Worm (Caenorhabditis elegans) whole organism, L2 larva: Measurements from ENCODE around the gene cyp-13A1.
A peak's percentile ranks its signal among the peaks of the same experiment; 100 is the strongest.

ENCODE experiments used
- C34F6.9 ChIP-seq: fragments of 150-350 bp; optimal IDR thresholded peaks from 2 replicates; lab custom pipeline; 2014; ENCODE audit warnings: missing biosample characterization, missing genetic modification characterization
- F13H6.1 ChIP-seq: sonication (generic microtip); optimal IDR thresholded peaks from 2 replicates; lab custom pipeline; 2016; ENCODE audit warnings: missing genetic modification characterization, missing compliant biosample characterization
- Y55F3AM.14 ChIP-seq: fragments of 200-800 bp; sonication (Bioruptor generic); optimal IDR thresholded peaks from 2 replicates; lab custom pipeline; 2018; ENCODE audit warnings: mild to moderate bottlenecking, missing genetic modification characterization, missing compliant biosample characterization
- ZK546.5 ChIP-seq: sonication (generic microtip); optimal IDR thresholded peaks from 2 replicates; lab custom pipeline; 2017; ENCODE audit warnings: missing biosample characterization, missing genetic modification characterization
- alr-1 ChIP-seq: fragments of 150-350 bp; optimal IDR thresholded peaks from 2 replicates; lab custom pipeline; 2014; ENCODE audit warnings: missing biosample characterization, missing genetic modification characterization
- aly-2 ChIP-seq: fragments of 150-350 bp; optimal IDR thresholded peaks from 2 replicates; lab custom pipeline; 2014; ENCODE audit warnings: missing biosample characterization, missing genetic modification characterization
- ama-1 ChIP-seq: fragments of 150-350 bp; optimal IDR thresholded peaks from 2 replicates; lab custom pipeline; 2018; ENCODE audit warnings: inconsistent platforms
- blmp-1 ChIP-seq: sonication (generic microtip); optimal IDR thresholded peaks from 2 replicates; lab custom pipeline; 2017; ENCODE audit warnings: missing genetic modification characterization, mild to moderate bottlenecking, missing compliant biosample characterization, antibody characterized with exemption, moderate library complexity; ENCODE audit not compliant: insufficient read depth
- ceh-16 ChIP-seq: fragments of 150-350 bp; optimal IDR thresholded peaks from 2 replicates; lab custom pipeline; 2014; ENCODE audit warnings: missing biosample characterization, missing genetic modification characterization
- ceh-82 ChIP-seq: fragments of 150-350 bp; optimal IDR thresholded peaks from 2 replicates; lab custom pipeline; 2014; ENCODE audit warnings: missing biosample characterization, missing genetic modification characterization
- crh-2 ChIP-seq: sonication (generic microtip); optimal IDR thresholded peaks from 2 replicates; lab custom pipeline; 2017; ENCODE audit warnings: missing biosample characterization, missing genetic modification characterization
- dmd-4 ChIP-seq: sonication (generic microtip); optimal IDR thresholded peaks from 2 replicates; lab custom pipeline; 2017; ENCODE audit warnings: missing biosample characterization, missing genetic modification characterization
- egl-27 ChIP-seq: sonication (generic microtip); optimal IDR thresholded peaks from 3 replicates; lab custom pipeline; 2017; ENCODE audit warnings: missing biosample characterization, missing genetic modification reagents, missing genetic modification characterization
- elt-1 ChIP-seq: fragments of 150-350 bp; optimal IDR thresholded peaks from 2 replicates; lab custom pipeline; 2014; ENCODE audit warnings: missing biosample characterization, missing genetic modification characterization
- elt-3 ChIP-seq: sonication (generic microtip); optimal IDR thresholded peaks from 2 replicates; lab custom pipeline; 2017; ENCODE audit warnings: missing biosample characterization, missing genetic modification characterization
- fos-1 ChIP-seq: fragments of 150-350 bp; optimal IDR thresholded peaks from 2 replicates; lab custom pipeline; 2014; ENCODE audit warnings: missing biosample characterization, missing genetic modification characterization
- gmeb-1 ChIP-seq: fragments of 150-350 bp; optimal IDR thresholded peaks from 2 replicates; lab custom pipeline; 2014; ENCODE audit warnings: missing biosample characterization, missing genetic modification characterization
- lin-11 ChIP-seq: fragments of 150-350 bp; sonication (generic microtip); optimal IDR thresholded peaks from 2 replicates; lab custom pipeline; 2014; ENCODE audit warnings: missing biosample characterization, missing genetic modification characterization, inconsistent platforms, mixed read lengths
- lin-13 ChIP-seq: fragments of 150-350 bp; optimal IDR thresholded peaks from 2 replicates; lab custom pipeline; 2014; ENCODE audit warnings: missing biosample characterization, missing genetic modification reagents, missing genetic modification characterization
- lin-39 ChIP-seq: fragments of 150-350 bp; optimal IDR thresholded peaks from 2 replicates; lab custom pipeline; 2014; ENCODE audit warnings: missing biosample characterization, missing genetic modification reagents, missing genetic modification characterization
- lsy-2 ChIP-seq, 2 experiments: fragments of 150-350 bp in 1 of 2; sonication (generic microtip) in 1 of 2; optimal IDR thresholded peaks; 2 replicates each; lab custom pipeline; 2014 to 2017; ENCODE audit warnings: missing biosample characterization in 2 of 2, missing genetic modification characterization in 2 of 2
- mab-5 ChIP-seq: fragments of 150-350 bp; optimal IDR thresholded peaks from 2 replicates; lab custom pipeline; 2014; ENCODE audit warnings: missing biosample characterization, missing genetic modification characterization
- mbf-1 ChIP-seq: sonication (generic microtip); optimal IDR thresholded peaks from 2 replicates; lab custom pipeline; 2017; ENCODE audit warnings: missing biosample characterization, missing genetic modification characterization
- mdl-1 ChIP-seq, 2 experiments: fragments of 150-350 bp in 1 of 2; sonication (generic microtip) in 1 of 2; optimal IDR thresholded peaks; 2 replicates each; lab custom pipeline; 2017; ENCODE audit warnings: missing biosample characterization in 2 of 2, missing genetic modification characterization in 2 of 2
- nhr-10 ChIP-seq: sonication (generic microtip); optimal IDR thresholded peaks from 2 replicates; lab custom pipeline; 2017; ENCODE audit warnings: missing biosample characterization, missing genetic modification characterization
- nhr-11 ChIP-seq: fragments of 150-350 bp; optimal IDR thresholded peaks from 2 replicates; lab custom pipeline; 2014; ENCODE audit warnings: missing biosample characterization, missing genetic modification characterization
- nhr-129 ChIP-seq: fragments of 150-350 bp; optimal IDR thresholded peaks from 2 replicates; lab custom pipeline; 2014; ENCODE audit warnings: missing biosample characterization, missing genetic modification characterization
- nhr-21 ChIP-seq: fragments of 150-350 bp; optimal IDR thresholded peaks from 2 replicates; lab custom pipeline; 2014; ENCODE audit warnings: missing biosample characterization, missing genetic modification characterization
- nhr-23 ChIP-seq: fragments of 150-350 bp; optimal IDR thresholded peaks from 2 replicates; lab custom pipeline; 2014; ENCODE audit warnings: missing biosample characterization, missing genetic modification reagents, missing genetic modification characterization
- nhr-237 ChIP-seq: fragments of 150-350 bp; optimal IDR thresholded peaks from 2 replicates; lab custom pipeline; 2014; ENCODE audit warnings: missing biosample characterization, missing genetic modification characterization
- nhr-25 ChIP-seq: fragments of 150-350 bp; sonication (generic microtip); optimal IDR thresholded peaks from 3 replicates; lab custom pipeline; 2014; ENCODE audit warnings: missing biosample characterization, missing genetic modification characterization
- nhr-6 ChIP-seq: fragments of 150-350 bp; optimal IDR thresholded peaks from 2 replicates; lab custom pipeline; 2014; ENCODE audit warnings: missing biosample characterization, missing genetic modification characterization
- peb-1 ChIP-seq: fragments of 150-350 bp; optimal IDR thresholded peaks from 2 replicates; lab custom pipeline; 2014; ENCODE audit warnings: missing biosample characterization, missing genetic modification characterization
- sem-4 ChIP-seq: fragments of 150-350 bp; optimal IDR thresholded peaks from 2 replicates; lab custom pipeline; 2014; ENCODE audit warnings: missing biosample characterization, missing genetic modification reagents, missing genetic modification characterization
- skn-1 ChIP-seq: sonication (generic microtip); optimal IDR thresholded peaks from 2 replicates; lab custom pipeline; 2017; ENCODE audit warnings: missing biosample characterization, missing genetic modification characterization
- sma-3 ChIP-seq: sonication (generic microtip); optimal IDR thresholded peaks from 2 replicates; lab custom pipeline; 2016; ENCODE audit warnings: missing genetic modification reagents, missing genetic modification characterization, missing compliant biosample characterization
- sma-9 ChIP-seq, 2 experiments: fragments of 150-350 bp in 1 of 2; sonication (generic microtip) in 1 of 2; optimal IDR thresholded peaks; 2 replicates each; lab custom pipeline; 2014 to 2016; ENCODE audit warnings: missing genetic modification characterization in 2 of 2, mild to moderate bottlenecking in 1 of 2, missing biosample characterization in 1 of 2, missing compliant biosample characterization in 1 of 2, missing genetic modification reagents in 1 of 2, moderate library complexity in 1 of 2
- snpc-4 ChIP-seq: fragments of 150-350 bp; optimal IDR thresholded peaks from 2 replicates; lab custom pipeline; 2014; ENCODE audit warnings: missing biosample characterization, missing genetic modification characterization
- unc-39 ChIP-seq: fragments of 150-350 bp; optimal IDR thresholded peaks from 2 replicates; lab custom pipeline; 2014; ENCODE audit warnings: missing biosample characterization, missing genetic modification characterization
- unc-55 ChIP-seq: fragments of 150-350 bp; sonication (generic microtip); optimal IDR thresholded peaks from 3 replicates; lab custom pipeline; 2014; ENCODE audit warnings: missing biosample characterization, missing genetic modification reagents, missing genetic modification characterization
- unc-62 ChIP-seq: fragments of 150-350 bp; optimal IDR thresholded peaks from 2 replicates; lab custom pipeline; 2014; ENCODE audit warnings: missing biosample characterization, missing genetic modification reagents, missing genetic modification characterization
- zag-1 ChIP-seq: fragments of 150-350 bp; optimal IDR thresholded peaks from 2 replicates; lab custom pipeline; 2014; ENCODE audit warnings: missing biosample characterization, missing genetic modification characterization
- ztf-1 ChIP-seq: fragments of 200-800 bp; sonication (Bioruptor generic); conservative IDR thresholded peaks from 2 replicates; pipeline ENCODE4 v1.3.6; 2022; ENCODE audit warnings: missing genetic modification characterization, missing compliant biosample characterization
- ztf-11 ChIP-seq: sonication (generic microtip); optimal IDR thresholded peaks from 2 replicates; lab custom pipeline; 2017; ENCODE audit warnings: missing biosample characterization, missing genetic modification characterization
- ztf-4 ChIP-seq: fragments of 150-350 bp; optimal IDR thresholded peaks from 2 replicates; lab custom pipeline; 2014; ENCODE audit warnings: missing biosample characterization, missing genetic modification characterization

The cyp-13A1 gene

DNA sequence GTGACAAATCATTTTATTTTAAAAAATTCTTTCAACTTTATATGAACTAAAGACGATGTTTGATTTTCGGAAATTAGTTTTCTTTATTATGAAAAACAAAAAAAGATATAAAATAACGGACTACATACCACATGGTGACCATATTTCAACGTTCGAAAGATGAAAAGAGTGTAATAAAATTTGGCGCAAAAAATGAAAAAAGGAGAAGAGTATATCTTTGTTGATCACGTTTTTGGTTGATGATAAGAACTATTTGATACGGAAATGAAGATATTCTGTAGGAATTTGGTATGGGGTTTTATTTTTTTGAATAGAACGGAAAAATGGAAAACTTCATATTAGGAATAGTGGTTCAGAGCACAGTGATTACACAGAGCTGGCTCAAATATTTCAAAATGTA, 28.7 kb downstream of the cyp-13A1 start, which contains the start of gene Y53C12B.7:
Gene Y53C12B.7, minus strand, starts transcription at position 163 of the 400 bp plus-strand sequence.
- TF ChIP-seq peb-1 (tag; lab: Kevin White, UChicago) = no peak
- no peak for TF ChIP-seq fos-1
- no peak for TF ChIP-seq zag-1 (tag; lab: Kevin White, UChicago)
- TF ChIP-seq blmp-1 = peak; percentile 17
- TF ChIP-seq sma-9 (GFP tag; optimal IDR thresholded peaks at IDR 0.05; lab: Kevin White, UChicago) = peak; percentile 36
- TF ChIP-seq sma-9 (tag; optimal IDR thresholded peaks at IDR 0.05; lab: Kevin White, UChicago) = no peak
- no peak for TF ChIP-seq lin-13 (GFP tag; lab: Kevin White, UChicago)
- TF ChIP-seq unc-62 (GFP tag; lab: Kevin White, UChicago) = no peak

DNA sequence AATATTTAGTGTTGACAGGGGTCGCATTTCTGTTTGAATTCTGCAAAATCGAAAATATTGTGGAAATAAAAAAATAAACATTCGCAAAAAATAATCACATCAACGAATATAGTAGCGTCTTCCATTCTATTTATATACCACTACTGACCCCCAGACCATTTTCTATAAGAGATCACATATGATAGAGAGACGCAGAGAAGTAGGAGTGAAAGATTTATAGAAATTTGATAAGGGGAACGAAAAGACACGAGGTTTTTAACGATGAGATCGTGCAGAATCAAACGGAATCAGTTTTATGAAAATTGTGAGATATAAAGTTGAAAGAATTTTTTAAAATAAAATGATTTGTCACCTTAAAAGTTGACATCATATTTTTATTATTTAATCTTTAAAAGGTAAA, 29.5 kb downstream of the cyp-13A1 start:
- peak; percentile 46 for TF ChIP-seq nhr-25 (tag; lab: Kevin White, UChicago)
- TF ChIP-seq snpc-4 (tag; lab: Kevin White, UChicago) = no peak
- no peak for TF ChIP-seq fos-1
- peak; percentile 33 for TF ChIP-seq sma-3 (GFP tag; lab: Kevin White, UChicago)
- no peak for TF ChIP-seq nhr-237 (tag; lab: Kevin White, UChicago)
- peak in 1 of 2 experiments; percentile 4 for TF ChIP-seq mdl-1 (tag; optimal IDR thresholded peaks at IDR 0.05; lab: Kevin White, UChicago)
- no peak for TF ChIP-seq ZK546.5 (tag; lab: Kevin White, UChicago)
- no peak for TF ChIP-seq unc-39 (tag; lab: Kevin White, UChicago)
- TF ChIP-seq nhr-21 (tag; lab: Kevin White, UChicago) = peak; percentile 50
- TF ChIP-seq lin-11 (tag; lab: Kevin White, UChicago) = no peak
- TF ChIP-seq sma-9 (GFP tag; optimal IDR thresholded peaks at IDR 0.05; lab: Kevin White, UChicago) = peak; percentile 85
- TF ChIP-seq sma-9 (tag; optimal IDR thresholded peaks at IDR 0.05; lab: Kevin White, UChicago) = no peak
- TF ChIP-seq lsy-2 (tag; optimal IDR thresholded peaks at IDR 0.05; lab: Kevin White, UChicago) = peak in 1 of 2 experiments; percentile 8
- no peak for TF ChIP-seq elt-3 (tag; lab: Kevin White, UChicago)
- no peak for TF ChIP-seq gmeb-1 (tag; lab: Kevin White, UChicago)
- no peak for TF ChIP-seq dmd-4 (tag; lab: Kevin White, UChicago)
- no peak for TF ChIP-seq aly-2

DNA sequence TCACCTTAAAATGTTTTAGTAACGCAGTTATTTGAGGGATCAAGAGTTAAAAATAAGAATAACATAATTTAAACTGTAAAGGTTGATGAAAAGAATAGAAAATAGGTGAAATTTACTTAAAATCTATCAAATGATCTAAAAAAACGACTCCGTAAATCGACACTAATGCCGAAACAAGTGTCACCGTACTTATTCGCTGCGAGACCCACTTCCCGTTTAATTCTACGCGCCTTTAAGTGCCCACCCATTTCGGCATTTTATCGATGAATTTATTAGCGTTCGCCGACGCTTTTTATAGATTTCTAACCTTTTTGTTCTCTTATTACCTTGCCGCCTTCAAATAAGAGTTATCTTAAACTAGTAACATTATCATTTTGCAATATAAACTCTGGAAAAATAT, 35.7 kb downstream of the cyp-13A1 start, which contains the start of the genes Y53C12B.1 and nos-3:
Gene Y53C12B.1, minus strand, starts transcription at position 10 of the 400 bp plus-strand sequence.
Gene nos-3, plus strand, starts transcription at position 248 of the 400 bp plus-strand sequence.
- TF ChIP-seq alr-1 (tag; lab: Kevin White, UChicago) (no peak), nhr-6 (tag; lab: Kevin White, UChicago) (no peak), ztf-1 (GFP tag; lab: Robert Waterston, UW) (no peak), unc-62 (GFP tag; lab: Kevin White, UChicago) (no peak), peb-1 (tag; lab: Kevin White, UChicago) (no peak), ceh-82 (tag; lab: Kevin White, UChicago) (no peak), crh-2 (tag; lab: Kevin White, UChicago) (peak; percentile 92), unc-39 (tag; lab: Kevin White, UChicago) (no peak), lin-13 (GFP tag; lab: Kevin White, UChicago) (peak; percentile 80), ZK546.5 (tag; lab: Kevin White, UChicago) (no peak), dmd-4 (tag; lab: Kevin White, UChicago) (no peak), fos-1 (peak; percentile 54), mdl-1 (tag; optimal IDR thresholded peaks at IDR 0.05; lab: Kevin White, UChicago) (no peak), nhr-25 (tag; lab: Kevin White, UChicago) (peak; percentile 75), elt-1 (no peak), nhr-21 (tag; lab: Kevin White, UChicago) (peak; percentile 83), nhr-237 (tag; lab: Kevin White, UChicago) (no peak), nhr-11 (tag; lab: Kevin White, UChicago) (no peak), blmp-1 (peak; percentile 24), skn-1 (tag; lab: Kevin White, UChicago) (no peak), nhr-23 (no peak), sem-4 (tag; lab: Kevin White, UChicago) (peak; percentile 50), mab-5 (peak; percentile 62), zag-1 (tag; lab: Kevin White, UChicago) (no peak), ama-1 (lab: Kevin White, UChicago) (no peak), unc-55 (GFP tag; lab: Kevin White, UChicago) (peak; percentile 98), nhr-129 (peak; percentile 88), elt-3 (tag; lab: Kevin White, UChicago) (no peak), sma-9 (GFP tag; optimal IDR thresholded peaks at IDR 0.05; lab: Kevin White, UChicago) (peak; percentile 82), sma-9 (tag; optimal IDR thresholded peaks at IDR 0.05; lab: Kevin White, UChicago) (no peak), F13H6.1 (tag; lab: Kevin White, UChicago) (peak; percentile 71), nhr-10 (no peak), ztf-4 (tag; lab: Kevin White, UChicago) (no peak), C34F6.9 (peak; percentile 85), mbf-1 (tag; lab: Kevin White, UChicago) (no peak), egl-27 (tag; lab: Kevin White, UChicago) (peak; percentile 12), Y55F3AM.14 (GFP tag; lab: Kevin White, UChicago) (no peak), lin-11 (tag; lab: Kevin White, UChicago) (peak; percentile 66), ceh-16 (tag; lab: Kevin White, UChicago) (peak; percentile 17), ztf-11 (tag; lab: Kevin White, UChicago) (no peak), aly-2 (no peak), snpc-4 (tag; lab: Kevin White, UChicago) (peak; percentile 57), lsy-2 (tag; optimal IDR thresholded peaks at IDR 0.05; lab: Kevin White, UChicago) (peak; percentile 97 to 99), lin-39 (tag; lab: Kevin White, UChicago) (no peak), gmeb-1 (tag; lab: Kevin White, UChicago) (peak; percentile 84)
